Worm (Caenorhabditis elegans): ENCODE results near the gene C24H10.4.

ce11 chrX:5026461-5026860, 32.6 kb downstream of the C24H10.4 start:
- TF ChIP-seq him-1 (tag; optimal IDR thresholded peaks at IDR 0.05) (no peak), dao-5 (tag; optimal IDR thresholded peaks at IDR 0.05) (no peak), W03F9.2 (tag; optimal IDR thresholded peaks at IDR 0.05) (no peak)

Measured in whole organism, L4/young adult.